Fruit fly (Drosophila melanogaster) whole organism: Measurements from ENCODE around the gene JMJD5.

Source experiments
- CG8478 ChIP-seq: fragments of >200 bp; optimal IDR thresholded peaks from 2 replicates; lab custom pipeline; 2018; ENCODE audit warnings: inconsistent platforms
- Dll ChIP-seq: fragments of >200 bp; optimal IDR thresholded peaks from 2 replicates; lab custom pipeline; 2017
- EcR ChIP-seq, 2 experiments: fragments of >200 bp; optimal IDR thresholded peaks; 2 replicates each; lab custom pipeline; 2017; ENCODE audit warnings: missing biosample characterization in 2 of 2, missing genetic modification characterization in 2 of 2, missing genetic modification reagents in 2 of 2
- pan ChIP-seq: fragments of >200 bp; optimal IDR thresholded peaks from 2 replicates; lab custom pipeline; 2017
- psq ChIP-seq: fragments of >200 bp; optimal IDR thresholded peaks from 2 replicates; lab custom pipeline; 2017
- usp ChIP-seq: fragments of >200 bp; optimal IDR thresholded peaks from 2 replicates; lab custom pipeline; 2017; ENCODE audit warnings: missing biosample characterization, missing genetic modification characterization, mixed read lengths

JMJD5 gene

dm6 chr3L:793733-794320, 47.3 kb downstream of the JMJD5 start:
- no peak for TF ChIP-seq psq
- TF ChIP-seq pan (lab: Kevin White, UChicago) = no peak
- no peak for TF ChIP-seq CG8478 (lab: Kevin White, UChicago)
- no peak for TF ChIP-seq Dll (lab: Kevin White, UChicago)
- no peak for TF ChIP-seq usp (GFP tag; lab: Kevin White, UChicago)
- no peak for TF ChIP-seq EcR (GFP tag; optimal IDR thresholded peaks at IDR 0.05; lab: Kevin White, UChicago)

DNA sequence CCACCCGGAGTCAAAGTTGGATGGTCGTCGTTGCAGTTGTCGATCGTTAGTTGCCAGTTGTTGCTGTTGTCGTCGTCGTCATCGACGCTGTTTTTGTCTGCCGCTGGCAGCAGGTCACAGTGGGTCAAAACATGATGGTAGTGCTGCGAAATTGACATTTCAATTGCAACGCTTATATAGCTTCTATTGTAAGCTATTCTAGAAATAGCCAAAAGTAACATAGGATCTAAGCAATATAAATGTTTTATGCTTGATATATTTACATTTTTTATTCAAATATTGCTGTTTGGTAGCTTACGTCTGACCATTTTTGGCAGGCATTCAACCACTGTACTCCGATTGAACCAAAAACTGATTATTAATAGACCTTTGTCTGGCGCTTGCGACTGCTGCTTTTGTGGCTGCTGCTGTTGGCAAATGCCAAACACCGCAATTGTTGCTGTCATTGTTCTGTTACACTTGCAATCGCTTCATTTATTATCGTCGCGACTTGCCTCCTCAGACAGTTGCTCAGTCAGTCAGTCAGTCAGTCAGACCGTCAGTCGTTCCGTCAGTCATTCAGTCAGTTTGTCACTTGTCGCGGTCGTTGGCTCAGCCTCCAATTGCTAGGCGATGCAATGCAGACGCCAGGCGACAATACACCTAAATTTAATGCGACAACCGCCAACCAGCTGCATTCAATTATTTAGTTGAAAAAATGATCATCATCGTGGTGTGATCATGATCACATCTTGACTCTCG, 49.7 kb downstream of the JMJD5 start:
- no peak for TF ChIP-seq psq
- no peak for TF ChIP-seq usp (GFP tag; lab: Kevin White, UChicago)
- TF ChIP-seq pan (lab: Kevin White, UChicago) = no peak
- TF ChIP-seq EcR (GFP tag; optimal IDR thresholded peaks at IDR 0.05; lab: Kevin White, UChicago) = no peak
- no peak for TF ChIP-seq Dll (lab: Kevin White, UChicago)
